Worm (Caenorhabditis elegans): ENCODE data around the gene dgk-2.
A peak's percentile ranks its signal among the peaks of the same experiment; 100 is the strongest.

dgk-2 gene

DNA sequence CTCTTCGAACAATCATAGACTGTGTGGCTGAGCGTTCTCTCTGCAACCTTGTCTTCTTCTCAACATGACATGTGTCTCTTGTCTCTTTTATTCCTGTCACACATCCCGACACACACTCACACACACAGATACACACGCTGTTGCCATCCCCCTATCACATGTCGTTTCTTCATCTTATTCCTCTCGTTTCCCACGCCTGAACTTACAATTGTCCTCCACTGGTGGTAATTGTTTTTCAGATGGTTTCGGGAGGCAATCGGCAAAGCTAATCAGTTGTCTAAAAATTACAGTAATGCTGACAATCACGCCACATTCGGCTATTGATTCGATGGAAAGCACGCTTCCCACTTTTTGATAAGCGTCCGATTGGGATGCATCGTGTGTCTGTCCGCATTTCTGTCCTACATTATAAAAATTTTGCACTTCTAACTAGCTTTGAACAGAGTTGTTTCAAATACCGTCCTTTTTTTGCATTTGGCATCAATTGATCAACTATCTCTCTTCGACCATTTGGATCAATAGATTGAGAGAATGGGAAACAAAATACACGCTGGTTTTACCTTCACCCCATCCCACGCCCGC, 28.1 kb upstream of the dgk-2 start, which contains the start of gene nhr-35:
nhr-35 (plus strand) TSS at position 532 of the 582 bp plus-strand sequence.
- TF ChIP-seq ceh-16 (tag; optimal IDR thresholded peaks at IDR 0.05) (no peak), fkh-2 (tag; optimal IDR thresholded peaks at IDR 0.05) (no peak), nhr-67 (tag; optimal IDR thresholded peaks at IDR 0.05) (no peak), ztf-11 (tag; optimal IDR thresholded peaks at IDR 0.05) (no peak), nhr-76 (tag; optimal IDR thresholded peaks at IDR 0.05) (no peak), snpc-4 (tag; optimal IDR thresholded peaks at IDR 0.05) (no peak), nhr-28 (tag; optimal IDR thresholded peaks at IDR 0.05) (no peak), nhr-11 (tag; optimal IDR thresholded peaks at IDR 0.05) (no peak), fos-1 (tag; optimal IDR thresholded peaks at IDR 0.05) (no peak), ztf-4 (tag; optimal IDR thresholded peaks at IDR 0.05) (no peak), elt-1 (tag; optimal IDR thresholded peaks at IDR 0.05) (no peak), eor-1 (tag; optimal IDR thresholded peaks at IDR 0.05) (no peak), nhr-77 (tag; optimal IDR thresholded peaks at IDR 0.05) (no peak), lsy-12 (tag; optimal IDR thresholded peaks at IDR 0.05) (peak; percentile 66), lin-39 (tag; optimal IDR thresholded peaks at IDR 0.05) (peak; percentile 11), daf-12 (tag; optimal IDR thresholded peaks at IDR 0.05) (no peak), pha-4 (tag; optimal IDR thresholded peaks at IDR 0.05) (peak; percentile 44), tbx-2 (tag; optimal IDR thresholded peaks at IDR 0.05) (peak; percentile 29), R02D3.7 (tag; optimal IDR thresholded peaks at IDR 0.05) (no peak), ama-1 (optimal IDR thresholded peaks at IDR 0.05) (peak; percentile 26), zag-1 (tag; optimal IDR thresholded peaks at IDR 0.05) (no peak), ceh-82 (tag; optimal IDR thresholded peaks at IDR 0.05) (no peak), ceh-28 (tag; optimal IDR thresholded peaks at IDR 0.05) (peak; percentile 23), hmg-11 (tag; optimal IDR thresholded peaks at IDR 0.05) (no peak), nhr-43 (tag; optimal IDR thresholded peaks at IDR 0.05; ENCODE audit: poor library complexity, severe bottlenecking) (peak; percentile 93), egl-27 (tag; optimal IDR thresholded peaks at IDR 0.05) (no peak), sea-2 (GFP tag; optimal IDR thresholded peaks at IDR 0.05) (no peak), skn-1 (tag; optimal IDR thresholded peaks at IDR 0.05) (peak; percentile 52), unc-39 (tag; optimal IDR thresholded peaks at IDR 0.05) (no peak), ceh-9 (tag; optimal IDR thresholded peaks at IDR 0.05) (no peak), nhr-23 (tag; optimal IDR thresholded peaks at IDR 0.05) (peak; percentile 48), ZK546.5 (tag; optimal IDR thresholded peaks at IDR 0.05) (no peak), elt-2 (tag; optimal IDR thresholded peaks at IDR 0.05) (peak; percentile 97), unc-62 (GFP tag; optimal IDR thresholded peaks at IDR 0.05) (peak; percentile 77), elt-3 (tag; optimal IDR thresholded peaks at IDR 0.05) (no peak), lin-15B (tag; optimal IDR thresholded peaks at IDR 0.05) (no peak), jun-1 (tag; optimal IDR thresholded peaks at IDR 0.05) (peak; percentile 72), mml-1 (tag; optimal IDR thresholded peaks at IDR 0.05) (peak; percentile 62), egl-5 (tag; optimal IDR thresholded peaks at IDR 0.05) (peak; percentile 41), nhr-12 (tag; optimal IDR thresholded peaks at IDR 0.05) (no peak), mdl-1 (tag; optimal IDR thresholded peaks at IDR 0.05) (peak; percentile 55), pqm-1 (tag; optimal IDR thresholded peaks at IDR 0.05) (peak; percentile 97), nhr-25 (tag; optimal IDR thresholded peaks at IDR 0.05) (peak; percentile 72), fkh-10 (GFP tag; optimal IDR thresholded peaks at IDR 0.05) (no peak), nhr-237 (tag; optimal IDR thresholded peaks at IDR 0.05) (no peak), aly-2 (tag; optimal IDR thresholded peaks at IDR 0.05) (no peak), nfya-1 (tag; optimal IDR thresholded peaks at IDR 0.05; ENCODE audit: insufficient read depth) (peak; percentile 39)
